Worm (Caenorhabditis elegans): ENCODE measurements around the gene str-5.

ce11 chrV:15750130-15750529 lies 2.9 kb upstream of the str-5 start, which contains the start of gene str-6:
- no peak for TF ChIP-seq T22C8.4 (GFP tag; IDR thresholded peaks at IDR 0.05)
- no peak for TF ChIP-seq med-1 (GFP tag; optimal IDR thresholded peaks at IDR 0.05; ENCODE audit: insufficient read depth)

All from whole organism, midembryonic.